Worm (Caenorhabditis elegans) whole organism, early embryonic: ENCODE measurements around the gene Y105C5A.1274.

Experiments
- ama-1 ChIP-seq: fragments of 150-350 bp; optimal IDR thresholded peaks from 2 replicates; lab custom pipeline; 2014
- ceh-13 ChIP-seq: fragments of 200-800 bp; sonication (Bioruptor generic); optimal IDR thresholded peaks from 2 replicates; lab custom pipeline; 2018; ENCODE audit warnings: mild to moderate bottlenecking, missing genetic modification characterization, missing compliant biosample characterization
- ceh-36 ChIP-seq: sonication (generic microtip); optimal IDR thresholded peaks from 2 replicates; lab custom pipeline; 2016; ENCODE audit warnings: missing genetic modification characterization, inconsistent platforms, missing compliant biosample characterization
- flt-1 ChIP-seq: fragments of 200-800 bp; sonication (Bioruptor generic); IDR thresholded peaks from 2 replicates; pipeline ENCODE4 v1.3.6; 2022; ENCODE audit warnings: missing genetic modification characterization, missing compliant biosample characterization
- hmbx-1 ChIP-seq: sonication (generic microtip); optimal IDR thresholded peaks from 2 replicates; lab custom pipeline; 2016; ENCODE audit warnings: mild to moderate bottlenecking, missing genetic modification characterization, missing compliant biosample characterization
- pes-1 ChIP-seq: fragments of 200-800 bp; sonication (Bioruptor generic); IDR thresholded peaks from 2 replicates; pipeline ENCODE4 v1.3.6; 2022; ENCODE audit warnings: missing genetic modification reagents, missing genetic modification characterization, missing compliant biosample characterization
- sea-1 ChIP-seq: fragments of 200-800 bp; sonication (Bioruptor generic); conservative IDR thresholded peaks from 2 replicates; pipeline ENCODE4 v1.3.6; 2022; ENCODE audit warnings: missing genetic modification characterization, missing compliant biosample characterization

ce11 chrIV:15617667-15618066 lies 16.9 kb upstream of the Y105C5A.1274 start:
- TF ChIP-seq ceh-13 (GFP tag; lab: Kevin White, UChicago) (no peak), sea-1 (no peak), ceh-36 (tag; lab: Kevin White, UChicago) (no peak), pes-1 (GFP tag; lab: Robert Waterston, UW) (no peak), flt-1 (GFP tag; lab: Robert Waterston, UW) (no peak), hmbx-1 (tag; lab: Kevin White, UChicago) (no peak), ama-1 (lab: Kevin White, UChicago) (no peak)
